Worm (Caenorhabditis elegans): ENCODE measurements around the gene lin-46.

lin-46 gene

ce11 chrV:13006754-13007153 is 38.1 kb downstream of the lin-46 start:
- TF ChIP-seq C34F6.9 (tag; optimal IDR thresholded peaks at IDR 0.05), result no peak
- TF ChIP-seq ztf-1 (GFP tag; conservative IDR thresholded peaks at IDR 0.05), result no peak
- no peak for TF ChIP-seq egl-27 (tag; optimal IDR thresholded peaks at IDR 0.05)
- TF ChIP-seq mbf-1 (tag; optimal IDR thresholded peaks at IDR 0.05), result no peak
- no peak for TF ChIP-seq dmd-4 (tag; optimal IDR thresholded peaks at IDR 0.05)
- no peak for TF ChIP-seq unc-62 (GFP tag; optimal IDR thresholded peaks at IDR 0.05)
- TF ChIP-seq Y55F3AM.14 (GFP tag; optimal IDR thresholded peaks at IDR 0.05), result no peak
- TF ChIP-seq nhr-129 (tag; optimal IDR thresholded peaks at IDR 0.05), result no peak
- TF ChIP-seq F13H6.1 (tag; optimal IDR thresholded peaks at IDR 0.05), result no peak
- TF ChIP-seq mab-5 (tag; optimal IDR thresholded peaks at IDR 0.05), result no peak
- TF ChIP-seq lsy-2 (tag; optimal IDR thresholded peaks at IDR 0.05), result no peak
- no peak for TF ChIP-seq lin-39 (tag; optimal IDR thresholded peaks at IDR 0.05)
- no peak for TF ChIP-seq nhr-6 (tag; optimal IDR thresholded peaks at IDR 0.05)
- no peak for TF ChIP-seq zag-1 (tag; optimal IDR thresholded peaks at IDR 0.05)
- no peak for TF ChIP-seq elt-1 (tag; optimal IDR thresholded peaks at IDR 0.05)
- no peak for TF ChIP-seq alr-1 (tag; optimal IDR thresholded peaks at IDR 0.05)
- TF ChIP-seq elt-3 (tag; optimal IDR thresholded peaks at IDR 0.05), result no peak
- no peak for TF ChIP-seq ceh-16 (tag; optimal IDR thresholded peaks at IDR 0.05)

ce11 chrV:13008825-13009224 is 40.2 kb downstream of the lin-46 start, which contains the start of gene F15B9.10:
Gene F15B9.10, minus strand, starts transcription at chrV:13008925.
- TF ChIP-seq elt-3 (tag; optimal IDR thresholded peaks at IDR 0.05), result no peak
- no peak for TF ChIP-seq ztf-4 (tag; optimal IDR thresholded peaks at IDR 0.05)
- TF ChIP-seq C34F6.9 (tag; optimal IDR thresholded peaks at IDR 0.05), result no peak
- TF ChIP-seq sma-9 (GFP tag; optimal IDR thresholded peaks at IDR 0.05), result no peak
- no peak for TF ChIP-seq sma-9 (tag; optimal IDR thresholded peaks at IDR 0.05)
- no peak for TF ChIP-seq mdl-1 (tag; optimal IDR thresholded peaks at IDR 0.05)
- no peak for TF ChIP-seq sma-3 (GFP tag; optimal IDR thresholded peaks at IDR 0.05)
- TF ChIP-seq unc-62 (GFP tag; optimal IDR thresholded peaks at IDR 0.05), result no peak

- TF ChIP-seq zag-1 (tag; optimal IDR thresholded peaks at IDR 0.05) (no peak), nhr-6 (tag; optimal IDR thresholded peaks at IDR 0.05) (no peak), Y55F3AM.14 (GFP tag; optimal IDR thresholded peaks at IDR 0.05) (no peak), egl-27 (tag; optimal IDR thresholded peaks at IDR 0.05) (no peak), C34F6.9 (tag; optimal IDR thresholded peaks at IDR 0.05) (no peak), nhr-10 (tag; optimal IDR thresholded peaks at IDR 0.05) (no peak)
Observed at ce11 chrV:13009271-13009670, 40.6 kb downstream of the lin-46 start.

- no peak for TF ChIP-seq nhr-10 (tag; optimal IDR thresholded peaks at IDR 0.05)
- TF ChIP-seq ztf-1 (GFP tag; conservative IDR thresholded peaks at IDR 0.05), result no peak
- no peak for TF ChIP-seq aly-2 (tag; optimal IDR thresholded peaks at IDR 0.05)
- no peak for TF ChIP-seq fos-1 (tag; optimal IDR thresholded peaks at IDR 0.05)
- TF ChIP-seq mdl-1 (tag; optimal IDR thresholded peaks at IDR 0.05), result no peak
- TF ChIP-seq nhr-237 (tag; optimal IDR thresholded peaks at IDR 0.05), result no peak
- TF ChIP-seq blmp-1 (tag; optimal IDR thresholded peaks at IDR 0.05; ENCODE audit: insufficient read depth), result peak; percentile 39
- TF ChIP-seq ztf-4 (tag; optimal IDR thresholded peaks at IDR 0.05), result no peak
- TF ChIP-seq ZK546.5 (tag; optimal IDR thresholded peaks at IDR 0.05), result no peak
- peak in 1 of 2 experiments; percentile 49 for TF ChIP-seq lsy-2 (tag; optimal IDR thresholded peaks at IDR 0.05)
- TF ChIP-seq unc-55 (GFP tag; optimal IDR thresholded peaks at IDR 0.05), result peak; percentile 32
- no peak for TF ChIP-seq peb-1 (tag; optimal IDR thresholded peaks at IDR 0.05)
- peak; percentile 21 for TF ChIP-seq lin-13 (GFP tag; optimal IDR thresholded peaks at IDR 0.05)
- TF ChIP-seq egl-27 (tag; optimal IDR thresholded peaks at IDR 0.05), result no peak
- TF ChIP-seq C34F6.9 (tag; optimal IDR thresholded peaks at IDR 0.05), result peak; percentile 57
- peak; percentile 7 for TF ChIP-seq F13H6.1 (tag; optimal IDR thresholded peaks at IDR 0.05)
- peak; percentile 49 for TF ChIP-seq crh-2 (tag; optimal IDR thresholded peaks at IDR 0.05)
- TF ChIP-seq nhr-11 (tag; optimal IDR thresholded peaks at IDR 0.05), result no peak
- peak; percentile 37 for TF ChIP-seq nhr-129 (tag; optimal IDR thresholded peaks at IDR 0.05)
- no peak for TF ChIP-seq dmd-4 (tag; optimal IDR thresholded peaks at IDR 0.05)
- TF ChIP-seq nhr-12 (tag; optimal IDR thresholded peaks at IDR 0.05), result no peak
- no peak for TF ChIP-seq ceh-82 (tag; optimal IDR thresholded peaks at IDR 0.05)
Observed at ce11 chrV:13009843-13010242, 41.2 kb downstream of the lin-46 start.

- TF ChIP-seq gmeb-1 (tag; optimal IDR thresholded peaks at IDR 0.05) (peak; percentile 22), F13H6.1 (tag; optimal IDR thresholded peaks at IDR 0.05) (peak; percentile 42), ztf-11 (tag; optimal IDR thresholded peaks at IDR 0.05) (no peak), peb-1 (tag; optimal IDR thresholded peaks at IDR 0.05) (no peak), crh-2 (tag; optimal IDR thresholded peaks at IDR 0.05) (peak; percentile 92), fos-1 (tag; optimal IDR thresholded peaks at IDR 0.05) (peak; percentile 28), sma-9 (GFP tag; optimal IDR thresholded peaks at IDR 0.05) (peak; percentile 78), sma-9 (tag; optimal IDR thresholded peaks at IDR 0.05) (no peak)
Observed at ce11 chrV:13011904-13012303, 43.2 kb downstream of the lin-46 start.
